Worm (Caenorhabditis elegans): Measurements from ENCODE around the gene M199.9.
"Not testable (repeated sequence)": the region's sequence is repeated elsewhere in the genome, so short reads cannot be mapped to it uniquely, and the experiment has no call there.

The M199.9 gene

ce11 chrIV:15127731-15128130 lies at the start of gene M199.9:
Gene M199.9 (minus strand): TSS chrIV:15127831.
- TF ChIP-seq lin-39 (tag; optimal IDR thresholded peaks at IDR 0.05) (no peak), lin-13 (GFP tag; optimal IDR thresholded peaks at IDR 0.05) (no peak), T26A8.4 (GFP tag; IDR thresholded peaks at IDR 0.05) (no peak), zfp-3 (GFP tag; conservative IDR thresholded peaks at IDR 0.05) (no peak)

ce11 chrIV:15175487-15176128 lies 48.0 kb upstream of the M199.9 start, which contains the start of gene Y40H7A.4:
Gene Y40H7A.4 (minus strand): TSS chrIV:15175537.
- TF ChIP-seq D1046.2 (GFP tag; IDR thresholded peaks at IDR 0.05) = no peak
- peak; percentile 72; the same call in 1 of the 2 replicates for TF ChIP-seq snpc-1.2 (GFP tag; IDR thresholded peaks at IDR 0.05)

- TF ChIP-seq madf-9 (GFP tag; conservative IDR thresholded peaks at IDR 0.05) (0 out of 2 replicates have a peak, but pooled peaks have one; percentile 12), snpc-1.2 (GFP tag; IDR thresholded peaks at IDR 0.05) (peak; percentile 97), D1046.2 (GFP tag; IDR thresholded peaks at IDR 0.05) (peak; percentile 57; the same call in 1 of the 2 replicates)
Observed at ce11 chrIV:15170199-15170598, 42.6 kb upstream of the M199.9 start.

ce11 chrIV:15168442-15168841 lies 40.8 kb upstream of the M199.9 start:
- TF ChIP-seq tra-1 (GFP tag; IDR thresholded peaks at IDR 0.05) (no peak), snpc-1.2 (GFP tag; IDR thresholded peaks at IDR 0.05) (peak; percentile 98), Y5F2A.4 (GFP tag; optimal IDR thresholded peaks at IDR 0.05) (no peak)

ce11 chrIV:15165602-15166001 lies 38.0 kb upstream of the M199.9 start:
- TF ChIP-seq skn-1 (tag; optimal IDR thresholded peaks at IDR 0.05) (no peak), snpc-1.2 (GFP tag; IDR thresholded peaks at IDR 0.05) (peak; percentile 58; the same call in 1 of the 2 replicates)

ce11 chrIV:15147104-15147503 lies 19.5 kb upstream of the M199.9 start, which contains the start of gene str-78:
Gene str-78 (minus strand): TSS chrIV:15147204.
- TF ChIP-seq ZK546.5 (tag; optimal IDR thresholded peaks at IDR 0.05) = no peak
- no peak for TF ChIP-seq zip-2 (tag; optimal IDR thresholded peaks at IDR 0.05)
- no peak for TF ChIP-seq dmd-8 (GFP tag; IDR thresholded peaks at IDR 0.05)
- TF ChIP-seq hmg-1.1 (GFP tag; IDR thresholded peaks at IDR 0.05) = no peak
- TF ChIP-seq dmd-9 (GFP tag; IDR thresholded peaks at IDR 0.05) = no peak
- TF ChIP-seq F10B5.3 (tag; optimal IDR thresholded peaks at IDR 0.05) = no peak
- TF ChIP-seq spr-1 (tag; optimal IDR thresholded peaks at IDR 0.05) = no peak
- TF ChIP-seq R02D3.7 (tag; optimal IDR thresholded peaks at IDR 0.05) = no peak

- no peak for TF ChIP-seq nhr-77 (tag; optimal IDR thresholded peaks at IDR 0.05)
- no peak for TF ChIP-seq F37D6.2 (tag; optimal IDR thresholded peaks at IDR 0.05)
- no peak for TF ChIP-seq ces-1 (GFP tag; optimal IDR thresholded peaks at IDR 0.05)
- no peak for TF ChIP-seq F44E2.7 (GFP tag; IDR thresholded peaks at IDR 0.05)
- no peak for TF ChIP-seq lin-39 (tag; optimal IDR thresholded peaks at IDR 0.05)
- no peak for TF ChIP-seq lim-7 (GFP tag; IDR thresholded peaks at IDR 0.05)
- no peak for TF ChIP-seq gei-8 (GFP tag; optimal IDR thresholded peaks at IDR 0.05)
- peak; percentile 26 for TF ChIP-seq aha-1 (tag)
- no peak for TF ChIP-seq lin-1 (GFP tag; IDR thresholded peaks at IDR 0.05)
Observed at ce11 chrIV:15140832-15141231, 13.2 kb upstream of the M199.9 start, which contains the start of gene srg-51. Gene srg-51 (minus strand): TSS chrIV:15140932.

ce11 chrIV:15133899-15134298 lies 6.3 kb upstream of the M199.9 start, which contains the start of gene M199.8:
Gene M199.8 (minus strand): TSS chrIV:15133999.
- not testable (repeated sequence) for TF ChIP-seq unc-62 (GFP tag; optimal IDR thresholded peaks at IDR 0.05 in 1 of 2); unc-62 (tag; optimal IDR thresholded peaks at IDR 0.05); F26F4.8 (GFP tag; conservative IDR thresholded peaks at IDR 0.05); lir-3 (tag; optimal IDR thresholded peaks at IDR 0.05)
